Worm (Caenorhabditis elegans) whole organism, mixed stage, embryonic: ENCODE measurements around the gene ZK1055.4.
A peak's percentile ranks its signal among the peaks of the same experiment; 100 is the strongest.

Source experiments
- M03D4.4 ChIP-seq: sonication (generic microtip); optimal IDR thresholded peaks from 2 replicates; lab custom pipeline; 2017; ENCODE audit warnings: mild to moderate bottlenecking, missing genetic modification characterization, missing compliant biosample characterization
- bed-3 ChIP-seq: fragments of 200-800 bp; sonication (Bioruptor generic); optimal IDR thresholded peaks from 3 replicates; lab custom pipeline; 2018; ENCODE audit warnings: mild to moderate bottlenecking, missing genetic modification characterization, moderate library complexity, missing compliant biosample characterization
- blmp-1 ChIP-seq: fragments of 150-350 bp; optimal IDR thresholded peaks from 2 replicates; lab custom pipeline; 2014; ENCODE audit warnings: missing biosample characterization, missing genetic modification characterization
- ceh-39 ChIP-seq: fragments of 150-350 bp; optimal IDR thresholded peaks from 2 replicates; lab custom pipeline; 2014; ENCODE audit warnings: missing biosample characterization, missing genetic modification characterization
- ceh-83 ChIP-seq: fragments of 200-800 bp; sonication (Bioruptor generic); optimal IDR thresholded peaks from 2 replicates; lab custom pipeline; 2018; ENCODE audit warnings: mild to moderate bottlenecking, missing genetic modification characterization, missing compliant biosample characterization
- ces-1 ChIP-seq: fragments of 150-350 bp; optimal IDR thresholded peaks from 2 replicates; lab custom pipeline; 2014; ENCODE audit warnings: missing biosample characterization, missing genetic modification reagents, missing genetic modification characterization
- cnd-1 ChIP-seq: fragments of 200-800 bp; sonication (Bioruptor generic); optimal IDR thresholded peaks from 2 replicates; lab custom pipeline; 2018; ENCODE audit warnings: mild to moderate bottlenecking, missing genetic modification characterization, missing compliant biosample characterization
- drap-1 ChIP-seq: fragments of 200-800 bp; sonication (Bioruptor generic); optimal IDR thresholded peaks from 3 replicates; lab custom pipeline; 2018; ENCODE audit warnings: mild to moderate bottlenecking, missing genetic modification characterization, missing compliant biosample characterization
- elt-1 ChIP-seq: sonication (generic microtip); optimal IDR thresholded peaks from 2 replicates; lab custom pipeline; 2017; ENCODE audit warnings: missing genetic modification characterization, mild to moderate bottlenecking, missing compliant biosample characterization, antibody characterized with exemption, moderate library complexity, borderline replicate concordance; ENCODE audit not compliant: insufficient read depth
- elt-3 ChIP-seq: fragments of 150-350 bp; optimal IDR thresholded peaks from 2 replicates; lab custom pipeline; 2014; ENCODE audit warnings: missing biosample characterization, missing genetic modification characterization
- flh-1 ChIP-seq: fragments of 200-800 bp; sonication (Bioruptor generic); optimal IDR thresholded peaks from 2 replicates; lab custom pipeline; 2018; ENCODE audit warnings: mild to moderate bottlenecking, missing genetic modification characterization, moderate library complexity, missing compliant biosample characterization
- ham-2 ChIP-seq: fragments of 200-800 bp; sonication (Bioruptor generic); optimal IDR thresholded peaks from 2 replicates; lab custom pipeline; 2018; ENCODE audit warnings: mild to moderate bottlenecking, missing genetic modification characterization, missing compliant biosample characterization
- hlh-1 ChIP-seq: fragments of 150-350 bp; optimal IDR thresholded peaks from 2 replicates; lab custom pipeline; 2014; ENCODE audit warnings: missing biosample characterization, missing genetic modification reagents, missing genetic modification characterization
- lin-13 ChIP-seq: fragments of 150-350 bp; optimal IDR thresholded peaks from 2 replicates; lab custom pipeline; 2014; ENCODE audit warnings: missing biosample characterization, missing genetic modification characterization
- lsy-2 ChIP-seq: fragments of 150-350 bp; optimal IDR thresholded peaks from 2 replicates; lab custom pipeline; 2014; ENCODE audit warnings: missing biosample characterization, missing genetic modification characterization
- mab-5 ChIP-seq: fragments of 150-350 bp; optimal IDR thresholded peaks from 2 replicates; lab custom pipeline; 2014; ENCODE audit warnings: missing biosample characterization, missing genetic modification characterization
- mep-1 ChIP-seq: fragments of 150-350 bp; optimal IDR thresholded peaks from 2 replicates; lab custom pipeline; 2017; ENCODE audit warnings: missing biosample characterization, missing genetic modification reagents, missing genetic modification characterization, inconsistent platforms
- mls-2 ChIP-seq: sonication (generic microtip); optimal IDR thresholded peaks from 2 replicates; lab custom pipeline; 2016; ENCODE audit warnings: mild to moderate bottlenecking, missing genetic modification characterization, moderate library complexity, missing compliant biosample characterization
- nhr-12 ChIP-seq: fragments of 150-350 bp; optimal IDR thresholded peaks from 2 replicates; lab custom pipeline; 2014; ENCODE audit warnings: missing biosample characterization, missing genetic modification characterization
- nhr-2 ChIP-seq: fragments of 150-350 bp; optimal IDR thresholded peaks from 2 replicates; lab custom pipeline; 2014; ENCODE audit warnings: missing biosample characterization, missing genetic modification characterization
- nhr-237 ChIP-seq: fragments of 150-350 bp; optimal IDR thresholded peaks from 2 replicates; lab custom pipeline; 2014; ENCODE audit warnings: missing biosample characterization, missing genetic modification characterization
- nhr-76 ChIP-seq: sonication (generic microtip); optimal IDR thresholded peaks from 2 replicates; lab custom pipeline; 2017; ENCODE audit warnings: missing biosample characterization, missing genetic modification characterization
- pha-4 ChIP-seq: fragments of 150-350 bp; optimal IDR thresholded peaks from 2 replicates; lab custom pipeline; 2018; ENCODE audit warnings: missing biosample characterization, missing genetic modification reagents, missing genetic modification characterization
- sem-2 ChIP-seq: fragments of 200-800 bp; sonication (Bioruptor generic); optimal IDR thresholded peaks from 2 replicates; lab custom pipeline; 2018; ENCODE audit warnings: mild to moderate bottlenecking, missing genetic modification characterization, missing compliant biosample characterization
- snpc-4 ChIP-seq: fragments of 150-350 bp; optimal IDR thresholded peaks from 2 replicates; lab custom pipeline; 2014; ENCODE audit warnings: missing biosample characterization, missing genetic modification characterization
- unc-120 ChIP-seq: sonication (generic microtip); optimal IDR thresholded peaks from 2 replicates; lab custom pipeline; 2017; ENCODE audit warnings: missing genetic modification characterization, missing compliant biosample characterization; ENCODE audit not compliant: poor library complexity, severe bottlenecking
- unc-39 ChIP-seq: fragments of 150-350 bp; optimal IDR thresholded peaks from 2 replicates; lab custom pipeline; 2014; ENCODE audit warnings: missing biosample characterization, missing genetic modification characterization
- unc-62 ChIP-seq: fragments of 150-350 bp; optimal IDR thresholded peaks from 2 replicates; lab custom pipeline; 2014; ENCODE audit warnings: missing biosample characterization, missing genetic modification reagents, missing genetic modification characterization
- zip-8 ChIP-seq: fragments of 150-350 bp; optimal IDR thresholded peaks from 2 replicates; lab custom pipeline; 2014; ENCODE audit warnings: missing biosample characterization, missing genetic modification characterization
- ztf-11 ChIP-seq: fragments of 150-350 bp; optimal IDR thresholded peaks from 2 replicates; lab custom pipeline; 2014; ENCODE audit warnings: missing biosample characterization, missing genetic modification characterization

Gene ZK1055.4

DNA sequence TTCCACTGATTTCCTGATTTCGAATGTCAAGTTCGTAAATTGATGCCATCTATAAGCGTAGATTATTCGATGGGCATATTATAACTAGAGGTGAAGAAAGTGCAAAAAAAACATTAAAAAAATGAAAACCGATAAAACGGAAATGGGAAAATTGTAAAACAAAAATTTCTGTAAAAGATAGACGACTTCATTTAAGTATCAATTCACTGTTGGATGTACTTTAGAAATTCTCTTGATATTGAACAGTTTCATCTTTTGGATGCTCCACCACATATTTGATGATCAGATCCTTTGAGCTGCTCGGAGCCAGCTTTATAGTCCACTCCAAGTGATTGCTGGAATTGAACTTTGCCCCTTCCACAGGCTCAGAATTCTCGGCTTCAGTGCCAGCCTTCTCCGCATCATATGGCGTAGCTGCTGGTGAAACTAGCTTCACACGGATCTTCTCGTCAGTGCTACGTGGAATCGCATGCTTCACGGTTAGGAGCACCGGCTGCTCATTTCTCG lies 20.7 kb downstream of the ZK1055.4 start, which contains the start of gene ZK1055.6:
Gene ZK1055.6, minus strand, starts transcription at position 51 of the 507 bp plus-strand sequence.
- TF ChIP-seq nhr-2 (tag; lab: Kevin White, UChicago) (no peak), mep-1 (tag; lab: Kevin White, UChicago) (no peak), lin-13 (no peak), cnd-1 (no peak), ceh-83 (GFP tag; lab: Kevin White, UChicago) (no peak), pha-4 (tag; lab: Kevin White, UChicago) (no peak), blmp-1 (tag; lab: Kevin White, UChicago) (no peak), ham-2 (GFP tag; lab: Kevin White, UChicago) (no peak)

- TF ChIP-seq cnd-1 = no peak
- TF ChIP-seq ztf-11 = no peak
- no peak for TF ChIP-seq hlh-1
- no peak for TF ChIP-seq nhr-12 (tag; lab: Kevin White, UChicago)
- no peak for TF ChIP-seq unc-62 (GFP tag; lab: Kevin White, UChicago)
Observed at ce11 chrV:6605275-6605674, 23.4 kb downstream of the ZK1055.4 start, which contains the start of gene ZK1055.7. Gene ZK1055.7, minus strand, starts transcription at chrV:6605375.

DNA sequence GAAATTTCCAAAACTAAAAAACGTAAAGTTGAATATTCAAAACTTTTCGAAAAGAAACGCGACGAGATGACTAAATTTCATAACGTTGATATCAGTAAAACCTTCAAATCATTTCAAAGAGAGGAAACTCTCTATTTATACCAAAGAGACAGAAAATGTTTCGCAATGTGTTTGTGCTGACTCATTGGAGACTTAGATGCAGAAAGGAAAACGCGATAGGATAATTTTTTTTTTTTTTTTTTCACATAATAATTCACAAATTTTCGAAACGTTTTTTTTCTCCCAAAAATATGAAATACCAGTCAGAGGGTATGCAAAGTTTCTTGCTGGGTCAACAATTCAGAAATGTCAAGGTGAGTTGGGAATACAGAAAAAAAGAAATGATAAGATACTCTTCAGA lies 24.3 kb downstream of the ZK1055.4 start:
- TF ChIP-seq ceh-39 (no peak), unc-39 (no peak), nhr-237 (tag; lab: Kevin White, UChicago) (no peak), lin-13 (no peak), ceh-83 (GFP tag; lab: Kevin White, UChicago) (no peak), mab-5 (tag; lab: Kevin White, UChicago) (no peak)

- TF ChIP-seq mab-5 (tag; lab: Kevin White, UChicago) (no peak), drap-1 (GFP tag; lab: Kevin White, UChicago) (no peak), zip-8 (no peak), pha-4 (tag; lab: Kevin White, UChicago) (no peak), snpc-4 (tag; lab: Kevin White, UChicago) (no peak), nhr-12 (tag; lab: Kevin White, UChicago) (no peak), hlh-1 (no peak)
Observed at ce11 chrV:6611058-6611457, 29.2 kb downstream of the ZK1055.4 start, which contains the start of gene gon-14. Gene gon-14, minus strand, starts transcription at chrV:6611158.

ce11 chrV:6611504-6611903 lies 29.6 kb downstream of the ZK1055.4 start:
- TF ChIP-seq elt-3 (tag; lab: Kevin White, UChicago) = no peak
- TF ChIP-seq lin-13 = peak; percentile 8
- TF ChIP-seq lsy-2 (tag; lab: Kevin White, UChicago) = peak; percentile 87

- TF ChIP-seq nhr-76 (tag; lab: Kevin White, UChicago) = no peak
- no peak for TF ChIP-seq elt-3 (tag; lab: Kevin White, UChicago)
- no peak for TF ChIP-seq sem-2 (GFP tag; lab: Kevin White, UChicago)
- no peak for TF ChIP-seq bed-3 (GFP tag; lab: Kevin White, UChicago)
- no peak for TF ChIP-seq mep-1 (tag; lab: Kevin White, UChicago)
- no peak for TF ChIP-seq mab-5 (tag; lab: Kevin White, UChicago)
- TF ChIP-seq ceh-39 = no peak
- no peak for TF ChIP-seq snpc-4 (tag; lab: Kevin White, UChicago)
Observed at ce11 chrV:6614152-6614734, 32.4 kb downstream of the ZK1055.4 start, which contains the start of gene cpr-4. Gene cpr-4, plus strand, starts transcription at chrV:6614674.

DNA sequence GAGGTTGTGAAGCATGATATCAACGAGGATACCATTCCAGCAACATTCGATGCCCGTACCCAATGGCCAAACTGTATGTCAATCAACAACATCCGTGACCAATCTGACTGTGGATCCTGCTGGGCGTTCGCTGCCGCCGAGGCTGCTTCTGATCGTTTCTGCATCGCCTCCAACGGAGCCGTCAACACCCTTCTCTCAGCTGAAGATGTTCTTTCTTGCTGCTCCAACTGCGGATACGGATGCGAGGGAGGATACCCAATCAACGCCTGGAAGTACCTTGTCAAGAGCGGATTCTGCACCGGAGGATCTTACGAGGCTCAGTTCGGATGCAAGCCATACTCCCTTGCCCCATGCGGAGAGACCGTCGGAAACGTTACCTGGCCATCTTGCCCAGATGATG lies 33.1 kb downstream of the ZK1055.4 start:
- TF ChIP-seq mls-2 (tag; lab: Kevin White, UChicago) (no peak), drap-1 (GFP tag; lab: Kevin White, UChicago) (no peak), elt-1 (tag; lab: Kevin White, UChicago) (no peak), pha-4 (tag; lab: Kevin White, UChicago) (no peak), unc-39 (no peak), nhr-2 (tag; lab: Kevin White, UChicago) (no peak), elt-3 (tag; lab: Kevin White, UChicago) (no peak), flh-1 (no peak), ces-1 (GFP tag; lab: Kevin White, UChicago) (no peak), ham-2 (GFP tag; lab: Kevin White, UChicago) (no peak), lin-13 (no peak), nhr-76 (tag; lab: Kevin White, UChicago) (no peak), nhr-237 (tag; lab: Kevin White, UChicago) (no peak), nhr-12 (tag; lab: Kevin White, UChicago) (no peak), bed-3 (GFP tag; lab: Kevin White, UChicago) (no peak), M03D4.4 (tag; lab: Kevin White, UChicago) (no peak), unc-120 (tag; lab: Kevin White, UChicago) (no peak)
